Worm (Caenorhabditis elegans): ENCODE measurements around the gene nhr-61.

DNA sequence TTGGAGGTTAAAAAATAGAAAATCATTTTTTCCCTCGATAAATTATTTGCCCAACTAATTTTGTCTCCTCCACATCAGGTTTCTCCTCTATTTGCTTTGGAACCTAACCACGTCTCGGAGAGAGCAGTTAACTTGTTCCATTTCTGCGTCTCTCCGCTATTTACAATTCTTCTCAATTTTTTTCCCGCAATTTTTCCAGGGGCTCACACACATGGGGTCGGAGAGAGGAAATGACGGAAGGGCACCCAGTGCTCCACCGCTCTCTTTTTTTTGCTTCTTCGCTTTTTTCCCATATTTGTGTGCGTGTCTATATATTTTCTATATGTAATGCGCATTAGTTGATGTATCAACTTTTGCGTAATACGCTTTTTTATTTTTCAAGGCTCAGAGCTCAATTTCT lies 7.7 kb downstream of the nhr-61 start:
- TF ChIP-seq dao-5 (tag; optimal IDR thresholded peaks at IDR 0.05) = no peak
- no peak for TF ChIP-seq W03F9.2 (tag; optimal IDR thresholded peaks at IDR 0.05)
